Fruit fly (Drosophila melanogaster) whole organism, embryonic: ENCODE results near the gene CG14100.
A peak's percentile ranks its signal among the peaks of the same experiment; 100 is the strongest.

Experiments used
- Asciz ChIP-seq: fragments of 200-800 bp; sonication (Bioruptor generic); optimal IDR thresholded peaks from 2 replicates; lab custom pipeline; 2017; ENCODE audit warnings: missing biosample characterization, mild to moderate bottlenecking, missing genetic modification characterization, missing genetic modification reagents
- Bgb ChIP-seq: fragments of 200-800 bp; sonication (Bioruptor generic); IDR thresholded peaks from 2 replicates; pipeline ENCODE4 v1.3.6; 2022; ENCODE audit warnings: missing biosample characterization, missing genetic modification characterization; ENCODE audit not compliant: partially characterized antibody
- BtbVII ChIP-seq: fragments of 200-800 bp; sonication (Bioruptor generic); optimal IDR thresholded peaks from 3 replicates; lab custom pipeline; 2017; ENCODE audit warnings: missing biosample characterization, mild to moderate bottlenecking, missing genetic modification characterization
- CG11093 ChIP-seq: fragments of 200-800 bp; sonication (Bioruptor generic); IDR thresholded peaks from 3 replicates; pipeline ENCODE4 v1.3.6; 2022; ENCODE audit warnings: missing biosample characterization, missing genetic modification characterization
- CG11695 ChIP-seq: fragments of 200-800 bp; sonication (Bioruptor generic); IDR thresholded peaks from 3 replicates; pipeline ENCODE4 v1.3.6; 2022; ENCODE audit warnings: missing biosample characterization, missing genetic modification characterization
- CG12236 ChIP-seq: fragments of 200-800 bp; sonication (Bioruptor generic); optimal IDR thresholded peaks from 2 replicates; lab custom pipeline; 2016; ENCODE audit warnings: missing biosample characterization, missing genetic modification characterization
- CG12659 ChIP-seq: fragments of 200-800 bp; sonication (Bioruptor generic); optimal IDR thresholded peaks from 3 replicates; lab custom pipeline; 2017; ENCODE audit warnings: mild to moderate bottlenecking, missing biosample characterization, missing genetic modification reagents, missing genetic modification characterization
- CG12942 ChIP-seq: fragments of 200-800 bp; sonication (Bioruptor generic); optimal IDR thresholded peaks from 3 replicates; lab custom pipeline; 2016; ENCODE audit warnings: missing biosample characterization, missing genetic modification characterization
- CG13296 ChIP-seq: fragments of 200-800 bp; sonication (Bioruptor generic); optimal IDR thresholded peaks from 3 replicates; lab custom pipeline; 2018; ENCODE audit warnings: missing biosample characterization, mild to moderate bottlenecking, missing genetic modification characterization
- CG15479 ChIP-seq: fragments of 200-800 bp; sonication (Bioruptor generic); optimal IDR thresholded peaks from 3 replicates; lab custom pipeline; 2019; ENCODE audit warnings: missing biosample characterization, mild to moderate bottlenecking, missing genetic modification characterization, moderate library complexity
- CG15696 ChIP-seq: fragments of 200-800 bp; sonication (Bioruptor generic); optimal IDR thresholded peaks from 2 replicates; lab custom pipeline; 2019; ENCODE audit warnings: missing biosample characterization, mild to moderate bottlenecking, missing genetic modification characterization, moderate library complexity
- CG17359 ChIP-seq: fragments of 200-800 bp; sonication (Bioruptor generic); optimal IDR thresholded peaks from 3 replicates; lab custom pipeline; 2018; ENCODE audit warnings: missing biosample characterization, mild to moderate bottlenecking, missing genetic modification characterization, moderate library complexity
- CG2678 ChIP-seq: fragments of 200-800 bp; sonication (Bioruptor generic); optimal IDR thresholded peaks from 3 replicates; lab custom pipeline; 2019; ENCODE audit warnings: missing biosample characterization, mild to moderate bottlenecking, missing genetic modification characterization, moderate library complexity
- CG30431 ChIP-seq: fragments of 200-800 bp; sonication (Bioruptor generic); optimal IDR thresholded peaks from 2 replicates; lab custom pipeline; 2017; ENCODE audit warnings: missing biosample characterization, missing genetic modification characterization
- CG3407 ChIP-seq: fragments of 200-800 bp; sonication (Bioruptor generic); optimal IDR thresholded peaks from 2 replicates; lab custom pipeline; 2018; ENCODE audit warnings: missing biosample characterization, mild to moderate bottlenecking, missing genetic modification characterization
- CG6175 ChIP-seq: fragments of 200-800 bp; sonication (Bioruptor generic); IDR thresholded peaks from 3 replicates; pipeline ENCODE4 v1.3.6; 2022; ENCODE audit warnings: missing biosample characterization, missing genetic modification characterization
- CG6791 ChIP-seq: fragments of 200-800 bp; sonication (Bioruptor generic); IDR thresholded peaks from 3 replicates; pipeline ENCODE4 v1.3.6; 2022; ENCODE audit warnings: missing biosample characterization, missing genetic modification characterization; ENCODE audit not compliant: partially characterized antibody
- CG7556 ChIP-seq: fragments of 200-800 bp; sonication (Bioruptor generic); optimal IDR thresholded peaks from 2 replicates; lab custom pipeline; 2017; ENCODE audit warnings: missing biosample characterization, mild to moderate bottlenecking, missing genetic modification characterization
- CG7786 ChIP-seq: fragments of 200-800 bp; sonication (Bioruptor generic); optimal IDR thresholded peaks from 2 replicates; lab custom pipeline; 2016; ENCODE audit warnings: missing biosample characterization, missing genetic modification characterization
- CTCF ChIP-seq: fragments of 200-800 bp; sonication (Bioruptor generic); optimal IDR thresholded peaks from 2 replicates; lab custom pipeline; 2017; ENCODE audit warnings: missing biosample characterization, mild to moderate bottlenecking, missing genetic modification characterization, moderate library complexity
- D ChIP-seq, 2 experiments: fragments of 200-800 bp in 1 of 2; fragments of >200 bp in 1 of 2; sonication (Bioruptor generic) in 1 of 2; optimal IDR thresholded peaks; 2 replicates in 1 of 2; 3 replicates in 1 of 2; lab custom pipeline; 2017; ENCODE audit warnings: mild to moderate bottlenecking in 1 of 2, missing biosample characterization in 1 of 2, missing genetic modification characterization in 1 of 2, missing genetic modification reagents in 1 of 2
- D19A ChIP-seq: fragments of 200-800 bp; optimal IDR thresholded peaks from 3 replicates; lab custom pipeline; 2019; ENCODE audit warnings: missing biosample characterization, mild to moderate bottlenecking, missing genetic modification characterization, moderate library complexity
- Eip74EF ChIP-seq, 2 experiments: fragments of 200-800 bp in 1 of 2; fragments of >200 bp in 1 of 2; sonication (Bioruptor generic) in 1 of 2; optimal IDR thresholded peaks; 2 replicates each; lab custom pipeline; 2017 to 2019; ENCODE audit warnings: missing biosample characterization in 2 of 2, missing genetic modification characterization in 2 of 2, mild to moderate bottlenecking in 1 of 2, moderate library complexity in 1 of 2
- Ets65A ChIP-seq: fragments of 200-800 bp; sonication (Bioruptor generic); peaks from one replicate; lab custom pipeline; 2016; ENCODE audit warnings: missing biosample characterization, missing genetic modification characterization
- Fer3 ChIP-seq: fragments of 200-800 bp; sonication (Bioruptor generic); optimal IDR thresholded peaks from 2 replicates; lab custom pipeline; 2018; ENCODE audit warnings: missing biosample characterization, mild to moderate bottlenecking, missing genetic modification characterization, moderate library complexity
- Gug ChIP-seq: fragments of 200-800 bp; sonication (Bioruptor generic); IDR thresholded peaks from 4 replicates; pipeline ENCODE4 v1.3.6; 2022; ENCODE audit warnings: missing biosample characterization, missing genetic modification characterization
- HmgZ ChIP-seq: fragments of 200-800 bp; sonication (Bioruptor generic); optimal IDR thresholded peaks from 2 replicates; lab custom pipeline; 2018; ENCODE audit warnings: missing biosample characterization, mild to moderate bottlenecking, missing genetic modification characterization
- Hr39 ChIP-seq: fragments of >200 bp; optimal IDR thresholded peaks from 2 replicates; lab custom pipeline; 2017
- Med ChIP-seq: fragments of 200-800 bp; sonication (Bioruptor generic); peaks from one replicate; lab custom pipeline; 2016; ENCODE audit warnings: missing biosample characterization, missing genetic modification characterization, mild to moderate bottlenecking, inconsistent platforms, moderate library complexity
- Oli ChIP-seq: fragments of 200-800 bp; sonication (Bioruptor generic); optimal IDR thresholded peaks from 2 replicates; lab custom pipeline; 2018; ENCODE audit warnings: missing biosample characterization, mild to moderate bottlenecking, missing genetic modification characterization, moderate library complexity
- abd-A ChIP-seq: fragments of 200-800 bp; sonication (Bioruptor generic); optimal IDR thresholded peaks from 3 replicates; lab custom pipeline; 2019; ENCODE audit warnings: missing biosample characterization, mild to moderate bottlenecking, missing genetic modification characterization, moderate library complexity
- ash1 ChIP-seq: fragments of 200-800 bp; sonication (Bioruptor generic); optimal IDR thresholded peaks from 2 replicates; lab custom pipeline; 2018; ENCODE audit warnings: missing biosample characterization, mild to moderate bottlenecking, missing genetic modification characterization
- bigmax ChIP-seq: fragments of 200-800 bp; sonication (Bioruptor generic); optimal IDR thresholded peaks from 2 replicates; lab custom pipeline; 2018; ENCODE audit warnings: missing biosample characterization, mild to moderate bottlenecking, missing genetic modification characterization
- bsh ChIP-seq, 2 experiments: fragments of 200-800 bp; sonication (Bioruptor generic); optimal IDR thresholded peaks; 2 replicates each; lab custom pipeline; 2017 to 2018; ENCODE audit warnings: mild to moderate bottlenecking in 2 of 2, missing biosample characterization in 2 of 2, missing genetic modification characterization in 2 of 2, moderate library complexity in 1 of 2
- chinmo ChIP-seq: fragments of 200-800 bp; sonication (Bioruptor generic); IDR thresholded peaks from 4 replicates; pipeline ENCODE4 v1.3.6; 2022; ENCODE audit warnings: missing biosample characterization, missing genetic modification characterization; ENCODE audit not compliant: partially characterized antibody
- danr ChIP-seq: fragments of 200-800 bp; sonication (Bioruptor generic); IDR thresholded peaks from 2 replicates; pipeline ENCODE4 v1.3.6; 2022; ENCODE audit warnings: missing biosample characterization, missing genetic modification characterization
- dmrt99B ChIP-seq: fragments of 200-800 bp; sonication (Bioruptor generic); optimal IDR thresholded peaks from 2 replicates; lab custom pipeline; 2018; ENCODE audit warnings: missing biosample characterization, mild to moderate bottlenecking, missing genetic modification characterization, moderate library complexity
- ewg ChIP-seq: fragments of 200-800 bp; sonication (Bioruptor generic); optimal IDR thresholded peaks from 3 replicates; lab custom pipeline; 2017; ENCODE audit warnings: mild to moderate bottlenecking, missing biosample characterization, missing genetic modification reagents, missing genetic modification characterization
- gsb ChIP-seq: fragments of 200-800 bp; sonication (Bioruptor generic); IDR thresholded peaks from 2 replicates; pipeline ENCODE4 v1.3.6; 2022; ENCODE audit warnings: missing biosample characterization, missing genetic modification characterization
- nerfin-1 ChIP-seq: fragments of 200-800 bp; sonication (Bioruptor generic); optimal IDR thresholded peaks from 3 replicates; lab custom pipeline; 2019; ENCODE audit warnings: missing biosample characterization, mild to moderate bottlenecking, missing genetic modification characterization, moderate library complexity
- prd ChIP-seq, 3 experiments: fragments of >200 bp in 2 of 3; fragments of 200-800 bp in 1 of 3; sonication (Bioruptor generic) in 1 of 3; optimal IDR thresholded peaks in 2 of 3; IDR thresholded peaks in 1 of 3; 2 replicates in 2 of 3; 3 replicates in 1 of 3; pipeline versions ENCODE4 v1.3.6 to Lab custom; 2017 to 2022; ENCODE audit warnings: missing biosample characterization in 1 of 3, missing genetic modification characterization in 1 of 3
- sens ChIP-seq: fragments of 200-800 bp; sonication (Bioruptor generic); peaks from one replicate; lab custom pipeline; 2016; ENCODE audit warnings: missing biosample characterization, missing genetic modification characterization
- sim ChIP-seq: fragments of 200-800 bp; sonication (Bioruptor generic); IDR thresholded peaks from 2 replicates; pipeline ENCODE4 v1.3.6; 2022; ENCODE audit warnings: missing biosample characterization, missing genetic modification characterization
- slbo ChIP-seq: fragments of 200-800 bp; sonication (Bioruptor generic); IDR thresholded peaks from 2 replicates; pipeline ENCODE4 v1.3.6; 2022; ENCODE audit warnings: missing biosample characterization, missing genetic modification characterization
- tin ChIP-seq: fragments of 200-800 bp; sonication (Bioruptor generic); optimal IDR thresholded peaks from 3 replicates; lab custom pipeline; 2016; ENCODE audit warnings: missing biosample characterization, missing genetic modification characterization
- tup ChIP-seq: fragments of 200-800 bp; sonication (Bioruptor generic); optimal IDR thresholded peaks from 2 replicates; lab custom pipeline; 2016; ENCODE audit warnings: missing biosample characterization, mild to moderate bottlenecking, missing genetic modification characterization, moderate library complexity
- vvl ChIP-seq: fragments of 200-800 bp; sonication (Bioruptor generic); IDR thresholded peaks from 2 replicates; pipeline ENCODE4 v1.3.6; 2022; ENCODE audit warnings: missing biosample characterization, missing genetic modification characterization
- wdn ChIP-seq: fragments of 200-800 bp; sonication (Bioruptor generic); IDR thresholded peaks from 2 replicates; pipeline ENCODE4 v1.3.6; 2022; ENCODE audit warnings: missing biosample characterization, missing genetic modification characterization

CG14100 gene

dm6 chr3L:19575650-19576049, 14.7 kb downstream of the CG14100 start (continued):
- TF ChIP-seq sim (GFP tag; lab: Robert Waterston, UW) (no peak), Eip74EF (GFP tag; optimal IDR thresholded peaks at IDR 0.05; lab: Kevin White, UChicago) (peak in 1 of 2 experiments; percentile 35), D (optimal IDR thresholded peaks at IDR 0.05; lab: Kevin White, UChicago) (no peak), D (GFP tag; optimal IDR thresholded peaks at IDR 0.05; lab: Kevin White, UChicago) (peak; percentile 61), Fer3 (tag; lab: Kevin White, UChicago) (peak; percentile 18), bigmax (GFP tag; lab: Kevin White, UChicago) (no peak), vvl (GFP tag; lab: Robert Waterston, UW) (peak; percentile 46; the same call in 1 of the 2 replicates), CG13296 (GFP tag; lab: Kevin White, UChicago) (no peak), dmrt99B (tag; lab: Kevin White, UChicago) (peak; percentile 49), bsh (GFP tag; optimal IDR thresholded peaks at IDR 0.05; lab: Kevin White, UChicago) (peak in 1 of 2 experiments; percentile 59), CG17359 (peak; percentile 36), BtbVII (GFP tag; lab: Kevin White, UChicago) (peak; percentile 4), CG11695 (GFP tag; lab: Robert Waterston, UW) (0 out of 3 replicates have a peak, but pooled peaks have one; percentile 38), CG12236 (GFP tag; lab: Kevin White, UChicago) (no peak), CG7556 (GFP tag; lab: Kevin White, UChicago) (peak; percentile 9)

- TF ChIP-seq tup (GFP tag; lab: Kevin White, UChicago) (no peak), slbo (no peak), HmgZ (tag; lab: Kevin White, UChicago) (no peak), prd (optimal IDR thresholded peaks at IDR 0.05; lab: Kevin White, UChicago) (no peak), prd (GFP tag; IDR thresholded peaks at IDR 0.05; lab: Robert Waterston, UW) (no peak), CG15696 (tag; lab: Kevin White, UChicago) (no peak), CG30431 (GFP tag; lab: Kevin White, UChicago) (no peak), Med (peak; percentile 14), wdn (GFP tag; lab: Robert Waterston, UW) (no peak), CTCF (GFP tag; lab: Kevin White, UChicago) (no peak), CG2678 (tag; lab: Kevin White, UChicago) (no peak), CG15479 (GFP tag; lab: Kevin White, UChicago) (no peak), abd-A (tag; lab: Kevin White, UChicago) (no peak), CG6175 (GFP tag; lab: Robert Waterston, UW) (no peak), CG12942 (GFP tag; lab: Kevin White, UChicago) (no peak), ewg (GFP tag; lab: Kevin White, UChicago) (no peak), danr (GFP tag; lab: Robert Waterston, UW) (no peak), Hr39 (lab: Kevin White, UChicago) (peak; percentile 54), nerfin-1 (no peak), Oli (no peak), gsb (GFP tag; lab: Robert Waterston, UW) (no peak), CG11093 (GFP tag; lab: Robert Waterston, UW) (0 out of 3 replicates have a peak, but pooled peaks have one; percentile 18), CG6791 (GFP tag; lab: Robert Waterston, UW) (no peak), Asciz (GFP tag; lab: Kevin White, UChicago) (no peak)
- TF ChIP-seq, all 482 proteins: peak for 3
Observed at dm6 chr3L:19574452-19574851, 15.9 kb downstream of the CG14100 start.

DNA sequence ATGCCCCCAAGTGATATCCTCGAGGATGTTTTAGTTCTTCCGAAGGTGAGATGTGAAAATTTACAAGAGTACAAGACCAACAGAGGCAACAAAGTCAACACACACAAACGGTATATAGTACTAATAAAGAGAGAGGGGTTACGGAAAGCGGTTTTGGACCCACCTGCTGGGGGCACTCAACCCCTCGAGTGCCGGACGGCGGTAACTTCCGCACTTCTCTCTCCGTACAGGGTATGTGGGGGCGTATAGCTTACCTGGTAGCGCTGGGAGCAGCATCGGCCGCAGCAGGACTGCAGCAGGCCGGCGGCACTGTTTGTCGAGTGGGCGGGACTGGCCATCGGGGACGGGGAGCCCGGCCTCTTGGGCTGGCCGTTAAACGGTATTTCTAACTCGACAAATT, 20.9 kb downstream of the CG14100 start:
- TF ChIP-seq CG3407 (GFP tag; lab: Kevin White, UChicago) (no peak), CG11093 (GFP tag; lab: Robert Waterston, UW) (0 out of 3 replicates have a peak, but pooled peaks have one; percentile 17), sens (GFP tag; lab: Kevin White, UChicago) (peak; percentile 73), D19A (tag; lab: Kevin White, UChicago) (no peak), Hr39 (lab: Kevin White, UChicago) (no peak), Bgb (GFP tag; lab: Robert Waterston, UW) (0 out of 2 replicates have a peak, but pooled peaks have one; percentile 2), Ets65A (GFP tag; lab: Kevin White, UChicago) (peak; percentile 57), chinmo (GFP tag; lab: Robert Waterston, UW) (0 out of 4 replicates have a peak, but pooled peaks have one; percentile 17), tin (no peak), CG12659 (GFP tag; lab: Kevin White, UChicago) (no peak), nerfin-1 (no peak), Gug (no peak), CG7786 (no peak), ash1 (no peak)
